Fruit fly (Drosophila melanogaster) whole organism, embryonic: Measurements from ENCODE around the gene CG14854.

ENCODE experiments used
- Atf-2 ChIP-seq: fragments of 200-800 bp; sonication (Bioruptor generic); optimal IDR thresholded peaks from 2 replicates; lab custom pipeline; 2016; ENCODE audit warnings: missing biosample characterization, missing genetic modification characterization
- CG11247 ChIP-seq: fragments of 200-800 bp; sonication (Bioruptor generic); IDR thresholded peaks from 2 replicates; pipeline ENCODE4 v1.3.6; 2022; ENCODE audit warnings: missing biosample characterization, missing genetic modification characterization
- CG12391 ChIP-seq: fragments of 200-800 bp; sonication (Bioruptor generic); optimal IDR thresholded peaks from 3 replicates; lab custom pipeline; 2018; ENCODE audit warnings: missing biosample characterization, mild to moderate bottlenecking, missing genetic modification characterization, moderate library complexity
- CG13894 ChIP-seq: fragments of 200-800 bp; sonication (Bioruptor generic); optimal IDR thresholded peaks from 3 replicates; lab custom pipeline; 2018; ENCODE audit warnings: missing biosample characterization, mild to moderate bottlenecking, missing genetic modification characterization, moderate library complexity
- CG14667 ChIP-seq: fragments of 200-800 bp; sonication (Bioruptor generic); IDR thresholded peaks from 2 replicates; pipeline ENCODE4 v1.3.6; 2022; ENCODE audit warnings: missing biosample characterization, missing genetic modification characterization
- CG15479 ChIP-seq: fragments of 200-800 bp; sonication (Bioruptor generic); optimal IDR thresholded peaks from 3 replicates; lab custom pipeline; 2019; ENCODE audit warnings: missing biosample characterization, mild to moderate bottlenecking, missing genetic modification characterization, moderate library complexity
- CG17802 ChIP-seq: fragments of 200-800 bp; sonication (Bioruptor generic); optimal IDR thresholded peaks from 2 replicates; lab custom pipeline; 2018; ENCODE audit warnings: missing biosample characterization, mild to moderate bottlenecking, missing genetic modification characterization, moderate library complexity
- CG2712 ChIP-seq: fragments of 200-800 bp; optimal IDR thresholded peaks from 3 replicates; lab custom pipeline; 2019; ENCODE audit warnings: missing biosample characterization, mild to moderate bottlenecking, missing genetic modification characterization, moderate library complexity
- CG30020 ChIP-seq: fragments of 200-800 bp; optimal IDR thresholded peaks from 2 replicates; lab custom pipeline; 2019; ENCODE audit warnings: missing biosample characterization, mild to moderate bottlenecking, missing genetic modification characterization, moderate library complexity
- CG30431 ChIP-seq: fragments of 200-800 bp; sonication (Bioruptor generic); optimal IDR thresholded peaks from 2 replicates; lab custom pipeline; 2017; ENCODE audit warnings: missing biosample characterization, missing genetic modification characterization
- CG31441 ChIP-seq: fragments of 200-800 bp; sonication (Bioruptor generic); IDR thresholded peaks from 2 replicates; pipeline ENCODE4 v1.3.6; 2022; ENCODE audit warnings: missing biosample characterization, missing genetic modification characterization
- CG32772 ChIP-seq: fragments of 200-800 bp; sonication (Bioruptor generic); IDR thresholded peaks from 2 replicates; pipeline ENCODE4 v1.3.6; 2022; ENCODE audit warnings: missing biosample characterization, missing genetic modification characterization
- CG3847 ChIP-seq: fragments of 200-800 bp; sonication (Bioruptor generic); IDR thresholded peaks from 2 replicates; pipeline ENCODE4 v1.3.6; 2022; ENCODE audit warnings: missing biosample characterization, missing genetic modification characterization
- CG3995 ChIP-seq: fragments of 200-800 bp; sonication (Bioruptor generic); optimal IDR thresholded peaks from 3 replicates; lab custom pipeline; 2016; ENCODE audit warnings: missing biosample characterization, missing genetic modification characterization
- CG6254 ChIP-seq: fragments of 200-800 bp; sonication (Bioruptor generic); optimal IDR thresholded peaks from 3 replicates; lab custom pipeline; 2017; ENCODE audit warnings: mild to moderate bottlenecking, missing biosample characterization, missing genetic modification reagents, missing genetic modification characterization
- CG6689 ChIP-seq: fragments of 200-800 bp; sonication (Bioruptor generic); IDR thresholded peaks from 2 replicates; pipeline ENCODE4 v1.3.6; 2022; ENCODE audit warnings: missing biosample characterization, missing genetic modification characterization
- CG9609 ChIP-seq: fragments of 200-800 bp; sonication (Bioruptor generic); optimal IDR thresholded peaks from 3 replicates; lab custom pipeline; 2016; ENCODE audit warnings: missing biosample characterization, missing genetic modification characterization
- CG9876 ChIP-seq: fragments of 200-800 bp; sonication (Bioruptor generic); optimal IDR thresholded peaks from 2 replicates; lab custom pipeline; 2016; ENCODE audit warnings: missing biosample characterization, missing genetic modification characterization
- CG9932 ChIP-seq: fragments of 200-800 bp; sonication (Bioruptor generic); IDR thresholded peaks from 2 replicates; pipeline ENCODE4 v1.3.6; 2022; ENCODE audit warnings: missing biosample characterization, missing genetic modification characterization
- Dip2 ChIP-seq: fragments of 200-800 bp; sonication (Bioruptor generic); IDR thresholded peaks from 2 replicates; pipeline ENCODE4 v1.3.6; 2022; ENCODE audit warnings: missing biosample characterization, missing genetic modification characterization
- Doc3 ChIP-seq: fragments of 200-800 bp; sonication (Bioruptor generic); IDR thresholded peaks from 3 replicates; pipeline ENCODE4 v1.3.6; 2022; ENCODE audit warnings: missing biosample characterization, missing genetic modification characterization; ENCODE audit not compliant: partially characterized antibody
- Ets97D ChIP-seq: fragments of 200-800 bp; sonication (Bioruptor generic); optimal IDR thresholded peaks from 3 replicates; lab custom pipeline; 2016; ENCODE audit warnings: missing biosample characterization, missing genetic modification characterization
- Hmr ChIP-seq: fragments of 200-800 bp; sonication (Bioruptor generic); optimal IDR thresholded peaks from 3 replicates; lab custom pipeline; 2017; ENCODE audit warnings: mild to moderate bottlenecking, missing biosample characterization, missing genetic modification reagents, missing genetic modification characterization
- Lhr ChIP-seq: fragments of 200-800 bp; sonication (Bioruptor generic); optimal IDR thresholded peaks from 3 replicates; lab custom pipeline; 2017; ENCODE audit warnings: mild to moderate bottlenecking, missing biosample characterization, missing genetic modification reagents, missing genetic modification characterization
- MBD-R2 ChIP-seq: fragments of 200-800 bp; sonication (Bioruptor generic); IDR thresholded peaks from 2 replicates; pipeline ENCODE4 v1.3.6; 2022; ENCODE audit warnings: missing biosample characterization, missing genetic modification characterization
- Rfx ChIP-seq: fragments of 200-800 bp; sonication (Bioruptor generic); IDR thresholded peaks from 2 replicates; pipeline ENCODE4 v1.3.6; 2022; ENCODE audit warnings: missing biosample characterization, missing genetic modification characterization
- Spps ChIP-seq: fragments of 200-800 bp; sonication (Bioruptor generic); optimal IDR thresholded peaks from 2 replicates; lab custom pipeline; 2018; ENCODE audit warnings: missing biosample characterization, mild to moderate bottlenecking, missing genetic modification characterization
- YL-1 ChIP-seq: fragments of 200-800 bp; sonication (Bioruptor generic); optimal IDR thresholded peaks from 3 replicates; lab custom pipeline; 2017; ENCODE audit warnings: missing biosample characterization, mild to moderate bottlenecking, missing genetic modification characterization
- ase ChIP-seq: fragments of 200-800 bp; sonication (Bioruptor generic); IDR thresholded peaks from 3 replicates; pipeline ENCODE4 v1.3.6; 2022; ENCODE audit warnings: missing biosample characterization, missing genetic modification characterization
- bigmax ChIP-seq: fragments of 200-800 bp; sonication (Bioruptor generic); optimal IDR thresholded peaks from 2 replicates; lab custom pipeline; 2018; ENCODE audit warnings: missing biosample characterization, mild to moderate bottlenecking, missing genetic modification characterization
- cg ChIP-seq: fragments of 200-800 bp; sonication (Bioruptor generic); optimal IDR thresholded peaks from 3 replicates; lab custom pipeline; 2019; ENCODE audit warnings: missing biosample characterization, mild to moderate bottlenecking, missing genetic modification characterization, moderate library complexity
- ci ChIP-seq: fragments of 200-800 bp; sonication (Bioruptor generic); IDR thresholded peaks from 3 replicates; pipeline ENCODE4 v1.3.6; 2022; ENCODE audit warnings: missing biosample characterization, missing genetic modification characterization
- corto ChIP-seq: fragments of 200-800 bp; sonication (Bioruptor generic); optimal IDR thresholded peaks from 2 replicates; lab custom pipeline; 2016; ENCODE audit warnings: missing biosample characterization, mild to moderate bottlenecking, missing genetic modification characterization, moderate library complexity
- da ChIP-seq: fragments of 200-800 bp; sonication (Bioruptor generic); optimal IDR thresholded peaks from 2 replicates; lab custom pipeline; 2016; ENCODE audit warnings: missing biosample characterization, missing genetic modification characterization
- emc ChIP-seq: fragments of 200-800 bp; sonication (Bioruptor generic); optimal IDR thresholded peaks from 2 replicates; lab custom pipeline; 2016; ENCODE audit warnings: missing biosample characterization, missing genetic modification characterization
- gcm ChIP-seq: fragments of 200-800 bp; sonication (Bioruptor generic); optimal IDR thresholded peaks from 2 replicates; lab custom pipeline; 2019; ENCODE audit warnings: missing biosample characterization, mild to moderate bottlenecking, missing genetic modification characterization, moderate library complexity
- grau ChIP-seq: fragments of 200-800 bp; optimal IDR thresholded peaks from 3 replicates; lab custom pipeline; 2019; ENCODE audit warnings: missing biosample characterization, mild to moderate bottlenecking, missing genetic modification characterization, moderate library complexity
- gro ChIP-seq: fragments of 200-800 bp; sonication (Bioruptor generic); optimal IDR thresholded peaks from 2 replicates; lab custom pipeline; 2016; ENCODE audit warnings: missing biosample characterization, missing genetic modification characterization
- gsb ChIP-seq: fragments of 200-800 bp; sonication (Bioruptor generic); IDR thresholded peaks from 2 replicates; pipeline ENCODE4 v1.3.6; 2022; ENCODE audit warnings: missing biosample characterization, missing genetic modification characterization
- hbn ChIP-seq: fragments of 200-800 bp; sonication (Bioruptor generic); IDR thresholded peaks from 2 replicates; pipeline ENCODE4 v1.3.6; 2022; ENCODE audit warnings: missing biosample characterization, missing genetic modification characterization; ENCODE audit not compliant: partially characterized antibody
- pita ChIP-seq: fragments of 200-800 bp; sonication (Bioruptor generic); optimal IDR thresholded peaks from 2 replicates; lab custom pipeline; 2017; ENCODE audit warnings: missing biosample characterization, mild to moderate bottlenecking, missing genetic modification characterization
- row ChIP-seq: fragments of 200-800 bp; sonication (Bioruptor generic); IDR thresholded peaks from 3 replicates; pipeline ENCODE4 v1.3.6; 2022; ENCODE audit warnings: missing biosample characterization, missing genetic modification characterization
- sc ChIP-seq, 3 experiments: fragments of >200 bp in 2 of 3; fragments of 200-800 bp in 1 of 3; sonication (Bioruptor generic) in 1 of 3; optimal IDR thresholded peaks; 2 replicates in 2 of 3; 3 replicates in 1 of 3; lab custom pipeline; 2017; ENCODE audit warnings: mild to moderate bottlenecking in 1 of 3, missing biosample characterization in 1 of 3, missing genetic modification characterization in 1 of 3, missing genetic modification reagents in 1 of 3
- sd ChIP-seq: fragments of 200-800 bp; sonication (Bioruptor generic); optimal IDR thresholded peaks from 3 replicates; lab custom pipeline; 2018; ENCODE audit warnings: missing biosample characterization, mild to moderate bottlenecking, missing genetic modification characterization, moderate library complexity
- sens-2 ChIP-seq: fragments of 200-800 bp; sonication (Bioruptor generic); IDR thresholded peaks from 2 replicates; pipeline ENCODE4 v1.3.6; 2022; ENCODE audit warnings: missing biosample characterization, missing genetic modification characterization
- sisA ChIP-seq: fragments of 200-800 bp; sonication (Bioruptor generic); IDR thresholded peaks from 2 replicates; pipeline ENCODE4 v1.3.6; 2022; ENCODE audit warnings: missing biosample characterization, missing genetic modification characterization
- ssp ChIP-seq: fragments of 200-800 bp; sonication (Bioruptor generic); IDR thresholded peaks from 2 replicates; pipeline ENCODE4 v1.3.6; 2022; ENCODE audit warnings: missing biosample characterization, missing genetic modification characterization
- tap ChIP-seq: fragments of 200-800 bp; optimal IDR thresholded peaks from 3 replicates; lab custom pipeline; 2019; ENCODE audit warnings: missing biosample characterization, mild to moderate bottlenecking, missing genetic modification characterization, moderate library complexity
- tll ChIP-seq, 2 experiments: fragments of 200-800 bp in 1 of 2; fragments of >200 bp in 1 of 2; sonication (Bioruptor generic) in 1 of 2; optimal IDR thresholded peaks; 2 replicates each; lab custom pipeline; 2017 to 2019; ENCODE audit warnings: missing biosample characterization in 2 of 2, missing genetic modification characterization in 2 of 2, mild to moderate bottlenecking in 1 of 2, moderate library complexity in 1 of 2
- vvl ChIP-seq: fragments of 200-800 bp; sonication (Bioruptor generic); IDR thresholded peaks from 2 replicates; pipeline ENCODE4 v1.3.6; 2022; ENCODE audit warnings: missing biosample characterization, missing genetic modification characterization
- z ChIP-seq: fragments of 200-800 bp; sonication (Bioruptor generic); IDR thresholded peaks from 3 replicates; pipeline ENCODE4 v1.3.6; 2022; ENCODE audit warnings: missing biosample characterization, missing genetic modification characterization

Gene CG14854

dm6 chr3R:14575718-14576187, 15.9 kb upstream of the CG14854 start, which contains the start of gene CG7987 (continued):
- TF ChIP-seq pita (no peak), corto (no peak), gcm (GFP tag; lab: Kevin White, UChicago) (no peak), sisA (GFP tag; lab: Robert Waterston, UW) (no peak), CG9609 (GFP tag; lab: Kevin White, UChicago) (no peak), gro (GFP tag; lab: Kevin White, UChicago) (peak; percentile 12), CG3995 (GFP tag; lab: Kevin White, UChicago) (no peak), Ets97D (GFP tag; lab: Kevin White, UChicago) (peak; percentile 87), CG9876 (GFP tag; lab: Kevin White, UChicago) (no peak), tll (GFP tag; optimal IDR thresholded peaks at IDR 0.05; lab: Kevin White, UChicago) (no peak), Doc3 (peak; percentile 6; the same call in 1 of the 3 replicates), MBD-R2 (GFP tag; lab: Robert Waterston, UW) (peak; percentile 25), gsb (GFP tag; lab: Robert Waterston, UW) (no peak), YL-1 (no peak), ase (GFP tag; lab: Robert Waterston, UW) (no peak), CG15479 (no peak), row (no peak), CG3847 (GFP tag; lab: Robert Waterston, UW) (peak; percentile 73), emc (no peak), Atf-2 (no peak), Spps (no peak), sc (optimal IDR thresholded peaks at IDR 0.05; lab: Kevin White, UChicago) (no peak), sc (GFP tag; optimal IDR thresholded peaks at IDR 0.05; lab: Kevin White, UChicago) (no peak), CG6689 (GFP tag; lab: Robert Waterston, UW) (no peak), ssp (GFP tag; lab: Robert Waterston, UW) (no peak), z (no peak), sd (tag; lab: Kevin White, UChicago) (no peak), Hmr (GFP tag; lab: Kevin White, UChicago) (peak; percentile 60), CG30020 (tag; lab: Kevin White, UChicago) (no peak), CG30431 (GFP tag; lab: Kevin White, UChicago) (no peak), hbn (GFP tag; lab: Robert Waterston, UW) (no peak), Rfx (GFP tag; lab: Robert Waterston, UW) (peak; percentile 64), CG11247 (GFP tag; lab: Robert Waterston, UW) (no peak), da (GFP tag; lab: Kevin White, UChicago) (no peak), CG32772 (GFP tag; lab: Robert Waterston, UW) (no peak), CG14667 (no peak), CG6254 (no peak), tap (tag; lab: Kevin White, UChicago) (no peak), CG17802 (no peak), CG12391 (tag; lab: Kevin White, UChicago) (no peak), grau (tag; lab: Kevin White, UChicago) (no peak), CG31441 (GFP tag; lab: Robert Waterston, UW) (no peak), bigmax (peak; percentile 90), ci (GFP tag; lab: Robert Waterston, UW) (0 out of 3 replicates have a peak, but pooled peaks have one; percentile 42), Dip2 (GFP tag; lab: Robert Waterston, UW) (no peak), sens-2 (no peak), Lhr (peak; percentile 90), CG2712 (tag; lab: Kevin White, UChicago) (peak; percentile 27), cg (no peak), vvl (GFP tag; lab: Robert Waterston, UW) (peak; percentile 55), CG9932 (GFP tag; lab: Robert Waterston, UW) (peak; percentile 53), CG13894 (tag; lab: Kevin White, UChicago) (no peak)
